Fruit fly (Drosophila melanogaster) Kc167 (cell line): ENCODE results near the gene CG6738.

Experiments
- Myc ChIP-seq: fragments of >200 bp; optimal IDR thresholded peaks from 2 replicates; lab custom pipeline; 2017; ENCODE audit warnings: missing external identifiers
- Sin3A ChIP-seq: fragments of >200 bp; optimal IDR thresholded peaks from 2 replicates; lab custom pipeline; 2018; ENCODE audit warnings: missing external identifiers
- h ChIP-seq: fragments of >200 bp; optimal IDR thresholded peaks from 3 replicates; lab custom pipeline; 2018; ENCODE audit warnings: missing external identifiers
- psq ChIP-seq: fragments of >200 bp; optimal IDR thresholded peaks from 2 replicates; lab custom pipeline; 2017; ENCODE audit warnings: missing external identifiers
- ttk ChIP-seq: sonication (Bioruptor generic); optimal IDR thresholded peaks from 2 replicates; lab custom pipeline; 2017; ENCODE audit warnings: missing external identifiers

- TF ChIP-seq ttk (no peak), psq (lab: Kevin White, UChicago) (no peak), h (lab: Kevin White, UChicago) (no peak), Myc (lab: Kevin White, UChicago) (no peak), Sin3A (lab: Kevin White, UChicago) (no peak)
These were observed 11.4 kb downstream of the CG6738 start for dm6 chr3R:23110724-23111123.
